Worm (Caenorhabditis elegans) whole organism, midembryonic: ENCODE data around the gene mxl-3.

Source experiments
- T22C8.4 ChIP-seq: fragments of 200-800 bp; sonication (Bioruptor generic); IDR thresholded peaks from 2 replicates; pipeline ENCODE4 v1.3.6; 2022; ENCODE audit warnings: missing genetic modification characterization, missing compliant biosample characterization
- cog-1 ChIP-seq: sonication (generic microtip); optimal IDR thresholded peaks from 2 replicates; lab custom pipeline; 2016; ENCODE audit warnings: missing genetic modification characterization, missing compliant biosample characterization
- flt-1 ChIP-seq: fragments of 200-800 bp; sonication (Bioruptor generic); IDR thresholded peaks from 2 replicates; pipeline ENCODE4 v1.3.6; 2022; ENCODE audit warnings: missing genetic modification characterization, missing compliant biosample characterization
- klf-2 ChIP-seq: fragments of 200-800 bp; sonication (Bioruptor generic); conservative IDR thresholded peaks from 2 replicates; pipeline ENCODE4 v1.3.6; 2022; ENCODE audit warnings: missing genetic modification reagents, missing genetic modification characterization, missing compliant biosample characterization
- tab-1 ChIP-seq: fragments of 200-800 bp; sonication (Bioruptor generic); IDR thresholded peaks from 2 replicates; pipeline ENCODE4 v1.3.6; 2022; ENCODE audit warnings: missing genetic modification characterization, missing compliant biosample characterization
- ztf-23 ChIP-seq: fragments of 200-800 bp; sonication (Bioruptor generic); IDR thresholded peaks from 2 replicates; pipeline ENCODE4 v1.3.6; 2022; ENCODE audit warnings: missing genetic modification reagents, missing genetic modification characterization, missing compliant biosample characterization
- ztf-29 ChIP-seq: fragments of 200-800 bp; sonication (Bioruptor generic); IDR thresholded peaks from 2 replicates; pipeline ENCODE4 v1.3.6; 2022; ENCODE audit warnings: missing genetic modification reagents, missing genetic modification characterization, missing compliant biosample characterization

DNA sequence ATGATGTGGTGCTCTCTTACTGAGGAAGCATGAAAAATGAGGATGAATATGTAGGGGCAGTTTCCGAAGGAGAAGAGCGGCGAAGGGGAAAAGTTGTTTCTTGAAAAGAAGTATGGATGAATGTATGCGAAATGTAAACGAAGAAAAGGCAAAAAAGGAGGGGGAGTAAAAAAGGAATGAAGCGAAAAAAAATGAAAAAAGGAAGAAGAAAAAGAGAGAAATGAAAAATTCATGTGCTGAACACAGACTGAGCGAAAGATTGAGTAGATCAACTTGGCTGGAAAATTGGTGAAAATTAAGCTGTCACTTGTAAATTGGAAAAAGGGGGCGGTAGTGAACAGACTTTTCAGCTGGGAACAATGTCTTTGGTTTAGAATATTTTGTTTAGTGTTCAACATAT, 14.3 kb upstream of the mxl-3 start, which contains the start of gene C49F8.1:
- TF ChIP-seq tab-1 (GFP tag; lab: Robert Waterston, UW) (no peak), cog-1 (tag; lab: Kevin White, UChicago) (no peak), klf-2 (no peak), flt-1 (GFP tag; lab: Robert Waterston, UW) (no peak), ztf-23 (GFP tag; lab: Robert Waterston, UW) (no peak), T22C8.4 (GFP tag; lab: Robert Waterston, UW) (no peak), ztf-29 (GFP tag; lab: Robert Waterston, UW) (no peak)
